ENCODE assay signal across 1 fruit fly cellular context in the genomic region with DNA sequence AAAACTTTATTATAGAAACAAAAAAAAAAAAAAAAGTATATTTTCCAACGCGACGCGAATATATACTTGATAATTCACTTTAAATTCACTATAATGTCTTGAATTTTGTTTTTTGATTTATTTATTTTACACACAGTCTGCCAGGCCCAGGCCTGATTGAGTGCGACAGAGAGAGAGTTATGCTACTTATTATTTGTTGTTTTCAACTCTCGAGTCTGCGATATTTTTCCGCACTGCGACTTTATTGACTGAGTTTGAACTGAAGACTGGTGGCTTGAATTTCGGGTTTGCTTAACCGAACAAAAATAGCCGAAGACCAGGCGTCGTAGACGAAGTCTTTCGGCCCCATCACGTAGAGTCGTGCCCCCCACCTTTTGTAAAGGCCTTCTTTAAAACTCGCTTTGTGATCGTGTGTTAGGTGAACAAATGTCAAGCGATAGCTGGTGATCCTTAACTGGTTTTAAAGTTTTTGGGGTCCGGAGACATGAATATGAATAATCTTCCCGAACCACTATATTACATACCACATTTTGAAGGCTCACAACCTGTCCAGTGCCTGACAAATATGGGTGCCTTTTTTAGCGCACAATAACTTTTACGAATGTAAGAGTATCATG.
TF ChIP-seq lines count a peak whose summit lies in the region.

TSS of gene CG13377 (minus strand) at position 272 of the 617 bp plus-strand sequence.

TF ChIP-seq in whole organism, embryonic, 481 proteins besides CTCF, POLR2A, EP300 and RAD21 (continued from another document and continues in another):
- TF ChIP-seq Spps (tag; optimal IDR thresholded peaks at IDR 0.05; lab: Kevin White, UChicago) (no peak), Sox100B (GFP tag; optimal IDR thresholded peaks at IDR 0.05; lab: Kevin White, UChicago) (peak; percentile 28), CG11085 (GFP tag; IDR thresholded peaks at IDR 0.05; lab: Robert Waterston, UW) (no peak), Fer2 (tag; optimal IDR thresholded peaks at IDR 0.05; lab: Kevin White, UChicago) (no peak), CG14965 (GFP tag; optimal IDR thresholded peaks at IDR 0.05; lab: Kevin White, UChicago; ENCODE audit: borderline replicate concordance) (no peak), z (GFP tag; IDR thresholded peaks at IDR 0.05; lab: Robert Waterston, UW) (no peak), ERR (GFP tag; optimal IDR thresholded peaks at IDR 0.05; lab: Kevin White, UChicago) (no peak), CG7987 (GFP tag; optimal IDR thresholded peaks at IDR 0.05; lab: Kevin White, UChicago) (no peak), CG9797 (GFP tag; optimal IDR thresholded peaks at IDR 0.05; lab: Kevin White, UChicago) (no peak), ssp (GFP tag; IDR thresholded peaks at IDR 0.05; lab: Robert Waterston, UW) (no peak), Doc3 (GFP tag; IDR thresholded peaks at IDR 0.05; lab: Robert Waterston, UW; ENCODE audit: partially characterized antibody) (no peak), seq (GFP tag; IDR thresholded peaks at IDR 0.05; lab: Robert Waterston, UW) (0 out of 2 replicates have a peak, but pooled peaks have one; percentile 38), CG7372 (GFP tag; IDR thresholded peaks at IDR 0.05; lab: Robert Waterston, UW) (no peak), CG3065 (GFP tag; optimal IDR thresholded peaks at IDR 0.05; lab: Kevin White, UChicago) (no peak), CG12769 (tag; optimal IDR thresholded peaks at IDR 0.05; lab: Kevin White, UChicago) (peak; percentile 77), CG18764 (GFP tag; optimal IDR thresholded peaks at IDR 0.05; lab: Kevin White, UChicago) (no peak), Myb (GFP tag; optimal IDR thresholded peaks at IDR 0.05; lab: Kevin White, UChicago) (no peak), lilli (GFP tag; optimal IDR thresholded peaks at IDR 0.05; lab: Kevin White, UChicago) (no peak), CG4854 (GFP tag; optimal IDR thresholded peaks at IDR 0.05; lab: Kevin White, UChicago) (no peak), cad (GFP tag; optimal IDR thresholded peaks at IDR 0.05; lab: Kevin White, UChicago) (no peak), Blimp-1 (GFP tag; optimal IDR thresholded peaks at IDR 0.05; lab: Kevin White, UChicago) (no peak), tup (GFP tag; optimal IDR thresholded peaks at IDR 0.05; lab: Kevin White, UChicago) (no peak), schlank (tag; optimal IDR thresholded peaks at IDR 0.05; lab: Kevin White, UChicago) (no peak), h (optimal IDR thresholded peaks at IDR 0.05; lab: Kevin White, UChicago) (no peak), tx (GFP tag; optimal IDR thresholded peaks at IDR 0.05; lab: Kevin White, UChicago) (no peak), CG15073 (GFP tag; optimal IDR thresholded peaks at IDR 0.05; lab: Kevin White, UChicago) (no peak), CG6689 (GFP tag; IDR thresholded peaks at IDR 0.05; lab: Robert Waterston, UW) (peak; percentile 50; the same call in 1 of the 2 replicates), cato (GFP tag; optimal IDR thresholded peaks at IDR 0.05; lab: Kevin White, UChicago; ENCODE audit: borderline replicate concordance) (no peak), btn (GFP tag; optimal IDR thresholded peaks at IDR 0.05; lab: Kevin White, UChicago) (no peak), CG18262 (tag; optimal IDR thresholded peaks at IDR 0.05; lab: Kevin White, UChicago) (peak; percentile 30), sr (GFP tag; IDR thresholded peaks at IDR 0.05; lab: Robert Waterston, UW) (no peak), insv (GFP tag; optimal IDR thresholded peaks at IDR 0.05; lab: Kevin White, UChicago) (no peak), cas (GFP tag; IDR thresholded peaks at IDR 0.05; lab: Robert Waterston, UW) (no peak), tap (tag; optimal IDR thresholded peaks at IDR 0.05; lab: Kevin White, UChicago) (no peak), D (optimal IDR thresholded peaks at IDR 0.05; lab: Kevin White, UChicago) (no peak), D (GFP tag; optimal IDR thresholded peaks at IDR 0.05; lab: Kevin White, UChicago) (no peak), ranshi (GFP tag; IDR thresholded peaks at IDR 0.05; lab: Robert Waterston, UW) (peak; percentile 48; the same call in 1 of the 2 replicates), Gug (GFP tag; IDR thresholded peaks at IDR 0.05; lab: Robert Waterston, UW) (0 out of 4 replicates have a peak, but pooled peaks have one; percentile 6), CG6654 (GFP tag; optimal IDR thresholded peaks at IDR 0.05; lab: Kevin White, UChicago) (no peak), zen2 (GFP tag; IDR thresholded peaks at IDR 0.05; lab: Robert Waterston, UW; ENCODE audit: partially characterized antibody) (no peak), nau (GFP tag; optimal IDR thresholded peaks at IDR 0.05; lab: Kevin White, UChicago) (no peak), ems (GFP tag; optimal IDR thresholded peaks at IDR 0.05; lab: Kevin White, UChicago) (no peak), jigr1 (GFP tag; IDR thresholded peaks at IDR 0.05; lab: Robert Waterston, UW) (no peak), CG17912 (GFP tag; optimal IDR thresholded peaks at IDR 0.05; lab: Kevin White, UChicago) (no peak), unc-4 (GFP tag; IDR thresholded peaks at IDR 0.05; lab: Robert Waterston, UW; ENCODE audit: partially characterized antibody) (0 out of 2 replicates have a peak, but pooled peaks have one; percentile 13), CG9817 (tag; optimal IDR thresholded peaks at IDR 0.05; lab: Kevin White, UChicago) (no peak), CG4617 (GFP tag; optimal IDR thresholded peaks at IDR 0.05; lab: Kevin White, UChicago; ENCODE audit: borderline replicate concordance) (no peak), CG10267 (tag; optimal IDR thresholded peaks at IDR 0.05; lab: Kevin White, UChicago) (peak; percentile 16), usp (GFP tag; optimal IDR thresholded peaks at IDR 0.05; lab: Kevin White, UChicago) (no peak), CG10274 (GFP tag; optimal IDR thresholded peaks at IDR 0.05; lab: Kevin White, UChicago) (no peak), vvl (GFP tag; IDR thresholded peaks at IDR 0.05; lab: Robert Waterston, UW) (0 out of 2 replicates have a peak, but pooled peaks have one; percentile 17), so (GFP tag; IDR thresholded peaks at IDR 0.05; lab: Robert Waterston, UW) (0 out of 3 replicates have a peak, but pooled peaks have one; percentile 17), pho (GFP tag; optimal IDR thresholded peaks at IDR 0.05; lab: Kevin White, UChicago) (no peak), HmgZ (tag; optimal IDR thresholded peaks at IDR 0.05; lab: Kevin White, UChicago) (no peak), CG15696 (tag; optimal IDR thresholded peaks at IDR 0.05; lab: Kevin White, UChicago) (no peak), fu2 (GFP tag; optimal IDR thresholded peaks at IDR 0.05; lab: Kevin White, UChicago) (no peak), Gsc (GFP tag; IDR thresholded peaks at IDR 0.05; lab: Robert Waterston, UW) (no peak), knrl (GFP tag; IDR thresholded peaks at IDR 0.05; lab: Robert Waterston, UW; ENCODE audit: partially characterized antibody) (no peak), CG10321 (GFP tag; IDR thresholded peaks at IDR 0.05; lab: Robert Waterston, UW) (no peak), dmrt99B (tag; optimal IDR thresholded peaks at IDR 0.05; lab: Kevin White, UChicago) (peak; percentile 29), CG11723 (GFP tag; optimal IDR thresholded peaks at IDR 0.05; lab: Kevin White, UChicago) (no peak), CG9876 (GFP tag; optimal IDR thresholded peaks at IDR 0.05; lab: Kevin White, UChicago) (no peak), gem (tag; optimal IDR thresholded peaks at IDR 0.05; lab: Kevin White, UChicago) (peak; percentile 54), CG2712 (tag; optimal IDR thresholded peaks at IDR 0.05; lab: Kevin White, UChicago) (peak; percentile 46), emc (GFP tag; optimal IDR thresholded peaks at IDR 0.05; lab: Kevin White, UChicago) (no peak), ato (GFP tag; IDR thresholded peaks at IDR 0.05; lab: Robert Waterston, UW; ENCODE audit: partially characterized antibody) (no peak), phol (tag; optimal IDR thresholded peaks at IDR 0.05; lab: Kevin White, UChicago) (no peak), CG33213 (GFP tag; optimal IDR thresholded peaks at IDR 0.05; lab: Kevin White, UChicago) (no peak), CG32767 (GFP tag; IDR thresholded peaks at IDR 0.05; lab: Robert Waterston, UW) (no peak), Doc2 (GFP tag; IDR thresholded peaks at IDR 0.05; lab: Robert Waterston, UW) (no peak), Fer3 (tag; optimal IDR thresholded peaks at IDR 0.05; lab: Kevin White, UChicago) (peak; percentile 15), wek (GFP tag; optimal IDR thresholded peaks at IDR 0.05; lab: Kevin White, UChicago) (no peak), Dfd (GFP tag; optimal IDR thresholded peaks at IDR 0.05; lab: Kevin White, UChicago) (no peak), sug (tag; optimal IDR thresholded peaks at IDR 0.05; lab: Kevin White, UChicago) (no peak), Dip2 (GFP tag; IDR thresholded peaks at IDR 0.05; lab: Robert Waterston, UW) (no peak), CG18599 (GFP tag; optimal IDR thresholded peaks at IDR 0.05; lab: Kevin White, UChicago) (no peak), H15 (GFP tag; IDR thresholded peaks at IDR 0.05; lab: Robert Waterston, UW) (no peak), CG8388 (GFP tag; optimal IDR thresholded peaks at IDR 0.05; lab: Kevin White, UChicago) (no peak), CG1233 (GFP tag; optimal IDR thresholded peaks at IDR 0.05; lab: Kevin White, UChicago) (no peak), rib (GFP tag; IDR thresholded peaks at IDR 0.05; lab: Robert Waterston, UW) (no peak), ro (GFP tag; IDR thresholded peaks at IDR 0.05; lab: Robert Waterston, UW) (no peak), tio (GFP tag; optimal IDR thresholded peaks at IDR 0.05; lab: Kevin White, UChicago) (no peak), Usf (GFP tag; optimal IDR thresholded peaks at IDR 0.05; lab: Kevin White, UChicago) (no peak), gsb (GFP tag; IDR thresholded peaks at IDR 0.05; lab: Robert Waterston, UW) (no peak), Lim3 (GFP tag; IDR thresholded peaks at IDR 0.05; lab: Robert Waterston, UW) (no peak), CG3847 (GFP tag; IDR thresholded peaks at IDR 0.05; lab: Robert Waterston, UW) (no peak), B-H2 (GFP tag; optimal IDR thresholded peaks at IDR 0.05; lab: Kevin White, UChicago) (peak; percentile 3), corto (GFP tag; optimal IDR thresholded peaks at IDR 0.05; lab: Kevin White, UChicago) (no peak), D19A (tag; optimal IDR thresholded peaks at IDR 0.05; lab: Kevin White, UChicago) (no peak), CG5180 (GFP tag; optimal IDR thresholded peaks at IDR 0.05; lab: Kevin White, UChicago) (no peak), ftz-f1 (GFP tag; optimal IDR thresholded peaks at IDR 0.05; lab: Kevin White, UChicago) (no peak), tna (GFP tag; IDR thresholded peaks at IDR 0.05; lab: Robert Waterston, UW; ENCODE audit: partially characterized antibody) (no peak), CG18011 (GFP tag; optimal IDR thresholded peaks at IDR 0.05; lab: Kevin White, UChicago) (no peak), CG12391 (tag; optimal IDR thresholded peaks at IDR 0.05; lab: Kevin White, UChicago) (peak; percentile 31), shn (GFP tag; optimal IDR thresholded peaks at IDR 0.05; lab: Kevin White, UChicago) (no peak), crc (GFP tag; optimal IDR thresholded peaks at IDR 0.05; lab: Kevin White, UChicago) (no peak), CG17186 (GFP tag; optimal IDR thresholded peaks at IDR 0.05; lab: Kevin White, UChicago) (no peak), BEAF-32 (GFP tag; optimal IDR thresholded peaks at IDR 0.05; lab: Kevin White, UChicago) (no peak), sisA (GFP tag; IDR thresholded peaks at IDR 0.05; lab: Robert Waterston, UW) (no peak), Ets97D (GFP tag; optimal IDR thresholded peaks at IDR 0.05; lab: Kevin White, UChicago) (no peak), nerfin-2 (GFP tag; IDR thresholded peaks at IDR 0.05; lab: Robert Waterston, UW; ENCODE audit: partially characterized antibody) (no peak), CG1647 (GFP tag; optimal IDR thresholded peaks at IDR 0.05; lab: Kevin White, UChicago) (no peak), CG15514 (GFP tag; optimal IDR thresholded peaks at IDR 0.05; lab: Kevin White, UChicago) (no peak), Asciz (GFP tag; optimal IDR thresholded peaks at IDR 0.05; lab: Kevin White, UChicago) (no peak), Hsf (GFP tag; optimal IDR thresholded peaks at IDR 0.05; lab: Kevin White, UChicago) (no peak), Jarid2 (GFP tag; optimal IDR thresholded peaks at IDR 0.05; lab: Kevin White, UChicago) (no peak), fd102C (GFP tag; optimal IDR thresholded peaks at IDR 0.05; lab: Kevin White, UChicago) (no peak), hbn (GFP tag; IDR thresholded peaks at IDR 0.05; lab: Robert Waterston, UW; ENCODE audit: partially characterized antibody) (no peak), CG14441 (GFP tag; IDR thresholded peaks at IDR 0.05; lab: Robert Waterston, UW) (0 out of 2 replicates have a peak, but pooled peaks have one; percentile 39), kah (GFP tag; optimal IDR thresholded peaks at IDR 0.05; lab: Kevin White, UChicago) (no peak), ap (GFP tag; IDR thresholded peaks at IDR 0.05; lab: Robert Waterston, UW) (no peak), slou (GFP tag; optimal IDR thresholded peaks at IDR 0.05; lab: Kevin White, UChicago) (no peak), NC2β (GFP tag; optimal IDR thresholded peaks at IDR 0.05; lab: Kevin White, UChicago) (no peak), CG10147 (GFP tag; optimal IDR thresholded peaks at IDR 0.05; lab: Kevin White, UChicago) (no peak), CG14014 (GFP tag; IDR thresholded peaks at IDR 0.05; lab: Robert Waterston, UW) (peak; percentile 63; the same call in 1 of the 2 replicates), CG11695 (GFP tag; IDR thresholded peaks at IDR 0.05; lab: Robert Waterston, UW) (0 out of 3 replicates have a peak, but pooled peaks have one; percentile 25), Dad (GFP tag; optimal IDR thresholded peaks at IDR 0.05; lab: Kevin White, UChicago) (no peak), CG16813 (GFP tag; IDR thresholded peaks at IDR 0.05; lab: Robert Waterston, UW; ENCODE audit: partially characterized antibody) (no peak), CG12659 (GFP tag; optimal IDR thresholded peaks at IDR 0.05; lab: Kevin White, UChicago) (peak; percentile 8), zen (tag; optimal IDR thresholded peaks at IDR 0.05; lab: Kevin White, UChicago) (no peak), CG7745 (tag; optimal IDR thresholded peaks at IDR 0.05; lab: Kevin White, UChicago) (no peak), trh (GFP tag; optimal IDR thresholded peaks at IDR 0.05; lab: Kevin White, UChicago) (no peak), kay (GFP tag; optimal IDR thresholded peaks at IDR 0.05; lab: Kevin White, UChicago) (no peak), slbo (GFP tag; IDR thresholded peaks at IDR 0.05; lab: Robert Waterston, UW) (peak; percentile 57), chn (GFP tag; optimal IDR thresholded peaks at IDR 0.05; lab: Kevin White, UChicago) (no peak), HHEX (GFP tag; optimal IDR thresholded peaks at IDR 0.05; lab: Kevin White, UChicago) (peak; percentile 9), salm (tag; optimal IDR thresholded peaks at IDR 0.05; lab: Kevin White, UChicago) (no peak)
